Fruit fly (Drosophila melanogaster) whole organism, embryonic: ENCODE measurements around the gene dock.
A peak's percentile ranks its signal among the peaks of the same experiment; 100 is the strongest.

Experiments
- Adf1 ChIP-seq: fragments of 200-800 bp; sonication (Bioruptor generic); IDR thresholded peaks from 2 replicates; pipeline ENCODE4 v1.3.6; 2022; ENCODE audit warnings: missing biosample characterization, missing genetic modification characterization
- CG10462 ChIP-seq: fragments of 200-800 bp; sonication (Bioruptor generic); optimal IDR thresholded peaks from 2 replicates; lab custom pipeline; 2016; ENCODE audit warnings: missing biosample characterization, missing genetic modification characterization
- CG11093 ChIP-seq: fragments of 200-800 bp; sonication (Bioruptor generic); IDR thresholded peaks from 3 replicates; pipeline ENCODE4 v1.3.6; 2022; ENCODE audit warnings: missing biosample characterization, missing genetic modification characterization
- CG11696 ChIP-seq: fragments of 200-800 bp; sonication (Bioruptor generic); IDR thresholded peaks from 2 replicates; pipeline ENCODE4 v1.3.6; 2022; ENCODE audit warnings: missing biosample characterization, missing genetic modification characterization
- CG13775 ChIP-seq: fragments of 200-800 bp; sonication (Bioruptor generic); optimal IDR thresholded peaks from 3 replicates; lab custom pipeline; 2017; ENCODE audit warnings: missing biosample characterization, mild to moderate bottlenecking, missing genetic modification characterization
- CG15514 ChIP-seq: fragments of 200-800 bp; sonication (Bioruptor generic); optimal IDR thresholded peaks from 3 replicates; lab custom pipeline; 2017; ENCODE audit warnings: missing biosample characterization, missing genetic modification characterization, mild to moderate bottlenecking, moderate library complexity, missing genetic modification reagents
- CG30403 ChIP-seq: fragments of 200-800 bp; sonication (Bioruptor generic); optimal IDR thresholded peaks from 3 replicates; lab custom pipeline; 2016; ENCODE audit warnings: missing biosample characterization, missing genetic modification characterization
- CG33557 ChIP-seq: fragments of 200-800 bp; sonication (Bioruptor generic); optimal IDR thresholded peaks from 2 replicates; lab custom pipeline; 2019; ENCODE audit warnings: missing biosample characterization, mild to moderate bottlenecking, missing genetic modification characterization, moderate library complexity
- CG6765 ChIP-seq: fragments of 200-800 bp; sonication (Bioruptor generic); optimal IDR thresholded peaks from 3 replicates; lab custom pipeline; 2017; ENCODE audit warnings: missing biosample characterization, mild to moderate bottlenecking, missing genetic modification characterization
- CG6791 ChIP-seq: fragments of 200-800 bp; sonication (Bioruptor generic); IDR thresholded peaks from 3 replicates; pipeline ENCODE4 v1.3.6; 2022; ENCODE audit warnings: missing biosample characterization, missing genetic modification characterization; ENCODE audit not compliant: partially characterized antibody
- CG7928 ChIP-seq: fragments of 200-800 bp; sonication (Bioruptor generic); optimal IDR thresholded peaks from 2 replicates; lab custom pipeline; 2017; ENCODE audit warnings: missing biosample characterization, mild to moderate bottlenecking, missing genetic modification characterization
- CG8089 ChIP-seq: fragments of 200-800 bp; sonication (Bioruptor generic); optimal IDR thresholded peaks from 3 replicates; lab custom pipeline; 2016; ENCODE audit warnings: missing biosample characterization, missing genetic modification characterization
- CG8359 ChIP-seq: fragments of 200-800 bp; sonication (Bioruptor generic); optimal IDR thresholded peaks from 2 replicates; lab custom pipeline; 2017; ENCODE audit warnings: missing biosample characterization, mild to moderate bottlenecking, missing genetic modification characterization, borderline replicate concordance
- CrebB ChIP-seq: fragments of 200-800 bp; sonication (Bioruptor generic); optimal IDR thresholded peaks from 3 replicates; lab custom pipeline; 2018; ENCODE audit warnings: missing biosample characterization, mild to moderate bottlenecking, missing genetic modification characterization
- Deaf1 ChIP-seq: fragments of 200-800 bp; optimal IDR thresholded peaks from 3 replicates; lab custom pipeline; 2019; ENCODE audit warnings: missing biosample characterization, mild to moderate bottlenecking, missing genetic modification characterization, moderate library complexity
- Dip3 ChIP-seq: fragments of 200-800 bp; sonication (Bioruptor generic); optimal IDR thresholded peaks from 3 replicates; lab custom pipeline; 2016; ENCODE audit warnings: missing biosample characterization, missing genetic modification characterization
- Drgx ChIP-seq: fragments of 200-800 bp; sonication (Bioruptor generic); IDR thresholded peaks from 2 replicates; pipeline ENCODE4 v1.3.6; 2022; ENCODE audit warnings: missing biosample characterization, missing genetic modification characterization
- E2f2 ChIP-seq: fragments of 200-800 bp; sonication (Bioruptor generic); IDR thresholded peaks from 2 replicates; pipeline ENCODE4 v1.3.6; 2022; ENCODE audit warnings: missing biosample characterization, missing genetic modification characterization
- Fer3 ChIP-seq: fragments of 200-800 bp; sonication (Bioruptor generic); optimal IDR thresholded peaks from 2 replicates; lab custom pipeline; 2018; ENCODE audit warnings: missing biosample characterization, mild to moderate bottlenecking, missing genetic modification characterization, moderate library complexity
- GATAe ChIP-seq: fragments of 200-800 bp; sonication (Bioruptor generic); conservative IDR thresholded peaks from 2 replicates; pipeline ENCODE4 v1.3.6; 2022; ENCODE audit warnings: missing biosample characterization, missing genetic modification characterization
- HLH3B ChIP-seq: fragments of 200-800 bp; sonication (Bioruptor generic); IDR thresholded peaks from 2 replicates; pipeline ENCODE4 v1.3.6; 2022; ENCODE audit warnings: missing biosample characterization, missing genetic modification characterization
- HLH54F ChIP-seq: fragments of 200-800 bp; sonication (Bioruptor generic); optimal IDR thresholded peaks from 3 replicates; lab custom pipeline; 2016; ENCODE audit warnings: missing biosample characterization, missing genetic modification characterization
- Hand ChIP-seq: fragments of 200-800 bp; sonication (Bioruptor generic); optimal IDR thresholded peaks from 2 replicates; lab custom pipeline; 2017; ENCODE audit warnings: mild to moderate bottlenecking, missing biosample characterization, missing genetic modification reagents, missing genetic modification characterization
- Hmx ChIP-seq: fragments of 200-800 bp; sonication (Bioruptor generic); optimal IDR thresholded peaks from 2 replicates; lab custom pipeline; 2016; ENCODE audit warnings: missing biosample characterization, missing genetic modification characterization
- Lim3 ChIP-seq: fragments of 200-800 bp; sonication (Bioruptor generic); IDR thresholded peaks from 2 replicates; pipeline ENCODE4 v1.3.6; 2022; ENCODE audit warnings: missing biosample characterization, missing genetic modification characterization
- MBD-R2 ChIP-seq: fragments of 200-800 bp; sonication (Bioruptor generic); IDR thresholded peaks from 2 replicates; pipeline ENCODE4 v1.3.6; 2022; ENCODE audit warnings: missing biosample characterization, missing genetic modification characterization
- Ptx1 ChIP-seq: fragments of 200-800 bp; sonication (Bioruptor generic); IDR thresholded peaks from 2 replicates; pipeline ENCODE4 v1.3.6; 2022; ENCODE audit warnings: missing biosample characterization, missing genetic modification characterization
- Ravus ChIP-seq: fragments of 200-800 bp; sonication (Bioruptor generic); IDR thresholded peaks from 2 replicates; pipeline ENCODE4 v1.3.6; 2022; ENCODE audit warnings: missing biosample characterization, missing genetic modification characterization
- Rx ChIP-seq: fragments of 200-800 bp; sonication (Bioruptor generic); IDR thresholded peaks from 2 replicates; pipeline ENCODE4 v1.3.6; 2022; ENCODE audit warnings: missing biosample characterization, missing genetic modification characterization
- Scr ChIP-seq: fragments of 200-800 bp; sonication (Bioruptor generic); IDR thresholded peaks from 2 replicates; pipeline ENCODE4 v1.3.6; 2022; ENCODE audit warnings: missing biosample characterization, missing genetic modification characterization; ENCODE audit not compliant: partially characterized antibody
- Spps ChIP-seq: fragments of 200-800 bp; sonication (Bioruptor generic); optimal IDR thresholded peaks from 2 replicates; lab custom pipeline; 2018; ENCODE audit warnings: missing biosample characterization, mild to moderate bottlenecking, missing genetic modification characterization
- br ChIP-seq: fragments of >200 bp; optimal IDR thresholded peaks from 2 replicates; lab custom pipeline; 2017
- bsh ChIP-seq, 2 experiments: fragments of 200-800 bp; sonication (Bioruptor generic); optimal IDR thresholded peaks; 2 replicates each; lab custom pipeline; 2017 to 2018; ENCODE audit warnings: mild to moderate bottlenecking in 2 of 2, missing biosample characterization in 2 of 2, missing genetic modification characterization in 2 of 2, moderate library complexity in 1 of 2
- cato ChIP-seq: fragments of 200-800 bp; sonication (Bioruptor generic); optimal IDR thresholded peaks from 2 replicates; lab custom pipeline; 2016; ENCODE audit warnings: missing biosample characterization, missing genetic modification characterization, borderline replicate concordance
- crp ChIP-seq, 2 experiments: fragments of 200-800 bp; sonication (Bioruptor generic); optimal IDR thresholded peaks; 2 replicates in 1 of 2; 3 replicates in 1 of 2; lab custom pipeline; 2017; ENCODE audit warnings: missing biosample characterization in 2 of 2, missing genetic modification characterization in 2 of 2, mild to moderate bottlenecking in 1 of 2, moderate library complexity in 1 of 2
- fd102C ChIP-seq: fragments of 200-800 bp; sonication (Bioruptor generic); optimal IDR thresholded peaks from 2 replicates; lab custom pipeline; 2018; ENCODE audit warnings: missing biosample characterization, mild to moderate bottlenecking, missing genetic modification characterization, moderate library complexity
- fd3F ChIP-seq: fragments of 200-800 bp; sonication (Bioruptor generic); optimal IDR thresholded peaks from 2 replicates; lab custom pipeline; 2018; ENCODE audit warnings: missing biosample characterization, mild to moderate bottlenecking, missing genetic modification characterization, moderate library complexity
- grn ChIP-seq: fragments of 200-800 bp; sonication (Bioruptor generic); optimal IDR thresholded peaks from 3 replicates; lab custom pipeline; 2017; ENCODE audit warnings: missing biosample characterization, missing genetic modification characterization
- hkb ChIP-seq, 2 experiments: fragments of 200-800 bp in 1 of 2; fragments of >200 bp in 1 of 2; sonication (Bioruptor generic) in 1 of 2; IDR thresholded peaks in 1 of 2; optimal IDR thresholded peaks in 1 of 2; 2 replicates each; pipeline versions ENCODE4 v1.3.6 to Lab custom; 2017 to 2022; ENCODE audit warnings: missing biosample characterization in 1 of 2, missing genetic modification characterization in 1 of 2
- kay ChIP-seq: fragments of 200-800 bp; sonication (Bioruptor generic); optimal IDR thresholded peaks from 2 replicates; lab custom pipeline; 2016; ENCODE audit warnings: missing biosample characterization, missing genetic modification characterization
- lbe ChIP-seq: fragments of 200-800 bp; sonication (Bioruptor generic); optimal IDR thresholded peaks from 2 replicates; lab custom pipeline; 2016; ENCODE audit warnings: missing biosample characterization, mild to moderate bottlenecking, missing genetic modification characterization
- otp ChIP-seq: fragments of 200-800 bp; sonication (Bioruptor generic); IDR thresholded peaks from 3 replicates; pipeline ENCODE4, ENCODE4 v1.3.6; 2022; ENCODE audit warnings: missing biosample characterization, missing genetic modification characterization
- p53 ChIP-seq: fragments of 200-800 bp; sonication (Bioruptor generic); optimal IDR thresholded peaks from 2 replicates; lab custom pipeline; 2016; ENCODE audit warnings: missing biosample characterization, missing genetic modification characterization
- pita ChIP-seq: fragments of 200-800 bp; sonication (Bioruptor generic); optimal IDR thresholded peaks from 2 replicates; lab custom pipeline; 2017; ENCODE audit warnings: missing biosample characterization, mild to moderate bottlenecking, missing genetic modification characterization
- scrt ChIP-seq: fragments of 200-800 bp; sonication (Bioruptor generic); optimal IDR thresholded peaks from 2 replicates; lab custom pipeline; 2018; ENCODE audit warnings: missing biosample characterization, mild to moderate bottlenecking, missing genetic modification characterization, moderate library complexity
- slp2 ChIP-seq: fragments of 200-800 bp; sonication (Bioruptor generic); optimal IDR thresholded peaks from 2 replicates; lab custom pipeline; 2016; ENCODE audit warnings: missing biosample characterization, missing genetic modification characterization
- tll ChIP-seq, 2 experiments: fragments of 200-800 bp in 1 of 2; fragments of >200 bp in 1 of 2; sonication (Bioruptor generic) in 1 of 2; optimal IDR thresholded peaks; 2 replicates each; lab custom pipeline; 2017 to 2019; ENCODE audit warnings: missing biosample characterization in 2 of 2, missing genetic modification characterization in 2 of 2, mild to moderate bottlenecking in 1 of 2, moderate library complexity in 1 of 2
- ttk ChIP-seq: fragments of 200-800 bp; sonication (Bioruptor generic); IDR thresholded peaks from 2 replicates; pipeline ENCODE4 v2.1.2; 2022; ENCODE audit warnings: missing biosample characterization, missing genetic modification characterization
- unc-4 ChIP-seq: fragments of 200-800 bp; sonication (Bioruptor generic); IDR thresholded peaks from 2 replicates; pipeline ENCODE4 v1.3.6; 2022; ENCODE audit warnings: missing biosample characterization, missing genetic modification characterization; ENCODE audit not compliant: partially characterized antibody
- unpg ChIP-seq: fragments of 200-800 bp; sonication (Bioruptor generic); optimal IDR thresholded peaks from 3 replicates; lab custom pipeline; 2018; ENCODE audit warnings: missing biosample characterization, mild to moderate bottlenecking, missing genetic modification characterization, moderate library complexity

dock gene

dm6 chr2L:841708-842107, 15.9 kb downstream of the dock start (continued):
- TF ChIP-seq kay (GFP tag; lab: Kevin White, UChicago) (peak; percentile 66), crp (GFP tag; optimal IDR thresholded peaks at IDR 0.05; lab: Kevin White, UChicago) (no peak), CG33557 (GFP tag; lab: Kevin White, UChicago) (no peak), Ptx1 (GFP tag; lab: Robert Waterston, UW) (peak; percentile 80), ttk (GFP tag; lab: Robert Waterston, UW) (peak; percentile 70), Ravus (GFP tag; lab: Robert Waterston, UW) (peak; percentile 60), grn (GFP tag; lab: Kevin White, UChicago) (no peak), slp2 (no peak), Scr (GFP tag; lab: Robert Waterston, UW) (no peak), CG13775 (GFP tag; lab: Kevin White, UChicago) (peak; percentile 72), Adf1 (GFP tag; lab: Robert Waterston, UW) (peak; percentile 57; the same call in 1 of the 2 replicates), Hmx (GFP tag; lab: Kevin White, UChicago) (no peak), scrt (peak; percentile 63), bsh (GFP tag; optimal IDR thresholded peaks at IDR 0.05; lab: Kevin White, UChicago) (peak; percentile 70 to 86), CG30403 (peak; percentile 79), tll (GFP tag; optimal IDR thresholded peaks at IDR 0.05; lab: Kevin White, UChicago) (no peak), lbe (GFP tag; lab: Kevin White, UChicago) (peak; percentile 88), unpg (peak; percentile 69), CG6791 (GFP tag; lab: Robert Waterston, UW) (no peak), GATAe (GFP tag; lab: Robert Waterston, UW) (no peak; the same call in 1 of the 2 replicates), Drgx (GFP tag; lab: Robert Waterston, UW) (peak; percentile 94), CG11696 (GFP tag; lab: Robert Waterston, UW) (peak; percentile 68), br (no peak), E2f2 (GFP tag; lab: Robert Waterston, UW) (peak; percentile 61), Hand (GFP tag; lab: Kevin White, UChicago) (peak; percentile 64), pita (GFP tag; lab: Kevin White, UChicago) (no peak), CG8359 (GFP tag; lab: Kevin White, UChicago) (no peak), Fer3 (peak; percentile 80), Spps (tag; lab: Kevin White, UChicago) (peak; percentile 28), CG6765 (peak; percentile 44), Deaf1 (tag; lab: Kevin White, UChicago) (peak; percentile 39), hkb (optimal IDR thresholded peaks at IDR 0.05; lab: Kevin White, UChicago) (no peak), hkb (GFP tag; IDR thresholded peaks at IDR 0.05; lab: Robert Waterston, UW) (peak; percentile 87), cato (GFP tag; lab: Kevin White, UChicago) (no peak), unc-4 (GFP tag; lab: Robert Waterston, UW) (no peak), HLH54F (peak; percentile 62), CG8089 (GFP tag; lab: Kevin White, UChicago) (peak; percentile 57), Lim3 (peak; percentile 52; the same call in 1 of the 2 replicates), CG11093 (0 out of 3 replicates have a peak, but pooled peaks have one; percentile 43), CG7928 (GFP tag; lab: Kevin White, UChicago) (peak; percentile 38), CG10462 (GFP tag; lab: Kevin White, UChicago) (peak; percentile 35), HLH3B (GFP tag; lab: Robert Waterston, UW) (peak; percentile 82), otp (peak; percentile 66; the same call in 1 of the 3 replicates), CG15514 (peak; percentile 64), Rx (GFP tag; lab: Robert Waterston, UW) (peak; percentile 77), Dip3 (peak; percentile 83), MBD-R2 (GFP tag; lab: Robert Waterston, UW) (peak; percentile 76; the same call in 1 of the 2 replicates), CrebB (tag; lab: Kevin White, UChicago) (peak; percentile 53), fd102C (GFP tag; lab: Kevin White, UChicago) (no peak), p53 (no peak), fd3F (peak; percentile 63)
